Worm (Caenorhabditis elegans): ENCODE measurements around the gene pdcd-2.

ce11 chrIII:4372894-4373293 is 45.0 kb downstream of the pdcd-2 start:
- TF ChIP-seq unc-86 (tag; optimal IDR thresholded peaks at IDR 0.05), result no peak
- TF ChIP-seq fkh-10 (GFP tag; optimal IDR thresholded peaks at IDR 0.05), result no peak
- no peak for TF ChIP-seq ceh-24 (tag; optimal IDR thresholded peaks at IDR 0.05)
- TF ChIP-seq pqm-1 (tag; optimal IDR thresholded peaks at IDR 0.05), result no peak
- TF ChIP-seq pag-3 (tag; optimal IDR thresholded peaks at IDR 0.05; ENCODE audit: borderline replicate concordance), result no peak
- no peak for TF ChIP-seq sox-4 (tag; optimal IDR thresholded peaks at IDR 0.05)
- TF ChIP-seq unc-3 (GFP tag; conservative IDR thresholded peaks at IDR 0.05), result no peak
- no peak for TF ChIP-seq unc-3 (tag; optimal IDR thresholded peaks at IDR 0.05)
- no peak for TF ChIP-seq ets-4 (tag; optimal IDR thresholded peaks at IDR 0.05)
- TF ChIP-seq eyg-1 (tag; optimal IDR thresholded peaks at IDR 0.05), result no peak
- TF ChIP-seq hlh-30 (tag; optimal IDR thresholded peaks at IDR 0.05; ENCODE audit: insufficient read depth), result no peak
- no peak for TF ChIP-seq fkh-6 (tag; optimal IDR thresholded peaks at IDR 0.05)
- TF ChIP-seq ceh-31 (tag; optimal IDR thresholded peaks at IDR 0.05), result no peak
- no peak for TF ChIP-seq madf-2 (tag; optimal IDR thresholded peaks at IDR 0.05)
- no peak for TF ChIP-seq ceh-9 (tag; optimal IDR thresholded peaks at IDR 0.05)
